Fruit fly (Drosophila melanogaster) whole organism, pupa: ENCODE measurements around the gene Cyp304a1.

Experiments used
- Ets98B ChIP-seq: fragments of 200-800 bp; sonication (Bioruptor generic); IDR thresholded peaks from 2 replicates; pipeline ENCODE4 v1.3.6; 2022; ENCODE audit warnings: missing biosample characterization, missing genetic modification characterization
- Pif1B ChIP-seq: fragments of 200-800 bp; sonication (Bioruptor generic); optimal IDR thresholded peaks from 3 replicates; lab custom pipeline; 2016; ENCODE audit warnings: missing biosample characterization, missing genetic modification characterization
- Snoo ChIP-seq: fragments of 200-800 bp; sonication (Bioruptor generic); optimal IDR thresholded peaks from 3 replicates; lab custom pipeline; 2017; ENCODE audit warnings: missing biosample characterization, mild to moderate bottlenecking, missing genetic modification characterization, inconsistent platforms
- gl ChIP-seq: fragments of 200-800 bp; sonication (Bioruptor generic); optimal IDR thresholded peaks from 2 replicates; lab custom pipeline; 2018; ENCODE audit warnings: missing biosample characterization, mild to moderate bottlenecking, missing genetic modification characterization

- TF ChIP-seq Snoo (tag; lab: Kevin White, UChicago): no peak
- no peak for TF ChIP-seq Pif1B (GFP tag; lab: Kevin White, UChicago)
- no peak for TF ChIP-seq Ets98B (GFP tag; lab: Robert Waterston, UW)
- no peak for TF ChIP-seq gl (tag; lab: Kevin White, UChicago)
Measured at dm6 chr3R:13015402-13015801, 51.8 kb downstream of the Cyp304a1 start.
